Worm (Caenorhabditis elegans) whole organism, mixed stage, embryonic: ENCODE data around the gene F20B6.10.

Source experiments
- M03D4.4 ChIP-seq: sonication (generic microtip); optimal IDR thresholded peaks from 2 replicates; lab custom pipeline; 2017; ENCODE audit warnings: mild to moderate bottlenecking, missing genetic modification characterization, missing compliant biosample characterization
- bed-3 ChIP-seq: fragments of 200-800 bp; sonication (Bioruptor generic); optimal IDR thresholded peaks from 3 replicates; lab custom pipeline; 2018; ENCODE audit warnings: mild to moderate bottlenecking, missing genetic modification characterization, moderate library complexity, missing compliant biosample characterization
- blmp-1 ChIP-seq: fragments of 150-350 bp; optimal IDR thresholded peaks from 2 replicates; lab custom pipeline; 2014; ENCODE audit warnings: missing biosample characterization, missing genetic modification characterization
- ceh-39 ChIP-seq: fragments of 150-350 bp; optimal IDR thresholded peaks from 2 replicates; lab custom pipeline; 2014; ENCODE audit warnings: missing biosample characterization, missing genetic modification characterization
- ceh-43 ChIP-seq: fragments of 200-800 bp; sonication (Bioruptor generic); optimal IDR thresholded peaks from 2 replicates; lab custom pipeline; 2018; ENCODE audit warnings: mild to moderate bottlenecking, missing genetic modification characterization, moderate library complexity, missing compliant biosample characterization
- ceh-83 ChIP-seq: fragments of 200-800 bp; sonication (Bioruptor generic); optimal IDR thresholded peaks from 2 replicates; lab custom pipeline; 2018; ENCODE audit warnings: mild to moderate bottlenecking, missing genetic modification characterization, missing compliant biosample characterization
- ces-1 ChIP-seq: fragments of 150-350 bp; optimal IDR thresholded peaks from 2 replicates; lab custom pipeline; 2014; ENCODE audit warnings: missing biosample characterization, missing genetic modification reagents, missing genetic modification characterization
- cnd-1 ChIP-seq: fragments of 200-800 bp; sonication (Bioruptor generic); optimal IDR thresholded peaks from 2 replicates; lab custom pipeline; 2018; ENCODE audit warnings: mild to moderate bottlenecking, missing genetic modification characterization, missing compliant biosample characterization
- drap-1 ChIP-seq: fragments of 200-800 bp; sonication (Bioruptor generic); optimal IDR thresholded peaks from 3 replicates; lab custom pipeline; 2018; ENCODE audit warnings: mild to moderate bottlenecking, missing genetic modification characterization, missing compliant biosample characterization
- elt-1 ChIP-seq: sonication (generic microtip); optimal IDR thresholded peaks from 2 replicates; lab custom pipeline; 2017; ENCODE audit warnings: missing genetic modification characterization, mild to moderate bottlenecking, missing compliant biosample characterization, antibody characterized with exemption, moderate library complexity, borderline replicate concordance; ENCODE audit not compliant: insufficient read depth
- elt-3 ChIP-seq: fragments of 150-350 bp; optimal IDR thresholded peaks from 2 replicates; lab custom pipeline; 2014; ENCODE audit warnings: missing biosample characterization, missing genetic modification characterization
- flh-1 ChIP-seq: fragments of 200-800 bp; sonication (Bioruptor generic); optimal IDR thresholded peaks from 2 replicates; lab custom pipeline; 2018; ENCODE audit warnings: mild to moderate bottlenecking, missing genetic modification characterization, moderate library complexity, missing compliant biosample characterization
- ham-2 ChIP-seq: fragments of 200-800 bp; sonication (Bioruptor generic); optimal IDR thresholded peaks from 2 replicates; lab custom pipeline; 2018; ENCODE audit warnings: mild to moderate bottlenecking, missing genetic modification characterization, missing compliant biosample characterization
- hlh-1 ChIP-seq: fragments of 150-350 bp; optimal IDR thresholded peaks from 2 replicates; lab custom pipeline; 2014; ENCODE audit warnings: missing biosample characterization, missing genetic modification reagents, missing genetic modification characterization
- lin-13 ChIP-seq: fragments of 150-350 bp; optimal IDR thresholded peaks from 2 replicates; lab custom pipeline; 2014; ENCODE audit warnings: missing biosample characterization, missing genetic modification characterization
- lin-32 ChIP-seq: fragments of 200-800 bp; sonication (Bioruptor generic); optimal IDR thresholded peaks from 2 replicates; lab custom pipeline; 2018; ENCODE audit warnings: mild to moderate bottlenecking, missing genetic modification characterization, missing compliant biosample characterization
- lsy-2 ChIP-seq: fragments of 150-350 bp; optimal IDR thresholded peaks from 2 replicates; lab custom pipeline; 2014; ENCODE audit warnings: missing biosample characterization, missing genetic modification characterization
- mab-5 ChIP-seq: fragments of 150-350 bp; optimal IDR thresholded peaks from 2 replicates; lab custom pipeline; 2014; ENCODE audit warnings: missing biosample characterization, missing genetic modification characterization
- mep-1 ChIP-seq: fragments of 150-350 bp; optimal IDR thresholded peaks from 2 replicates; lab custom pipeline; 2017; ENCODE audit warnings: missing biosample characterization, missing genetic modification reagents, missing genetic modification characterization, inconsistent platforms
- mls-2 ChIP-seq: sonication (generic microtip); optimal IDR thresholded peaks from 2 replicates; lab custom pipeline; 2016; ENCODE audit warnings: mild to moderate bottlenecking, missing genetic modification characterization, moderate library complexity, missing compliant biosample characterization
- nhr-12 ChIP-seq: fragments of 150-350 bp; optimal IDR thresholded peaks from 2 replicates; lab custom pipeline; 2014; ENCODE audit warnings: missing biosample characterization, missing genetic modification characterization
- nhr-2 ChIP-seq: fragments of 150-350 bp; optimal IDR thresholded peaks from 2 replicates; lab custom pipeline; 2014; ENCODE audit warnings: missing biosample characterization, missing genetic modification characterization
- nhr-237 ChIP-seq: fragments of 150-350 bp; optimal IDR thresholded peaks from 2 replicates; lab custom pipeline; 2014; ENCODE audit warnings: missing biosample characterization, missing genetic modification characterization
- nhr-28 ChIP-seq: fragments of 150-350 bp; optimal IDR thresholded peaks from 2 replicates; lab custom pipeline; 2014; ENCODE audit warnings: missing biosample characterization, missing genetic modification characterization
- nhr-76 ChIP-seq: sonication (generic microtip); optimal IDR thresholded peaks from 2 replicates; lab custom pipeline; 2017; ENCODE audit warnings: missing biosample characterization, missing genetic modification characterization
- pha-4 ChIP-seq: fragments of 150-350 bp; optimal IDR thresholded peaks from 2 replicates; lab custom pipeline; 2018; ENCODE audit warnings: missing biosample characterization, missing genetic modification reagents, missing genetic modification characterization
- sem-2 ChIP-seq: fragments of 200-800 bp; sonication (Bioruptor generic); optimal IDR thresholded peaks from 2 replicates; lab custom pipeline; 2018; ENCODE audit warnings: mild to moderate bottlenecking, missing genetic modification characterization, missing compliant biosample characterization
- snpc-4 ChIP-seq: fragments of 150-350 bp; optimal IDR thresholded peaks from 2 replicates; lab custom pipeline; 2014; ENCODE audit warnings: missing biosample characterization, missing genetic modification characterization
- sptf-1 ChIP-seq: sonication (generic microtip); optimal IDR thresholded peaks from 2 replicates; lab custom pipeline; 2017; ENCODE audit warnings: mild to moderate bottlenecking, missing genetic modification characterization, moderate library complexity, missing compliant biosample characterization
- tbx-8 ChIP-seq: fragments of 200-800 bp; sonication (Bioruptor generic); optimal IDR thresholded peaks from 2 replicates; lab custom pipeline; 2018; ENCODE audit warnings: mild to moderate bottlenecking, missing genetic modification characterization, moderate library complexity, missing compliant biosample characterization
- unc-120 ChIP-seq: sonication (generic microtip); optimal IDR thresholded peaks from 2 replicates; lab custom pipeline; 2017; ENCODE audit warnings: missing genetic modification characterization, missing compliant biosample characterization; ENCODE audit not compliant: poor library complexity, severe bottlenecking
- unc-39 ChIP-seq: fragments of 150-350 bp; optimal IDR thresholded peaks from 2 replicates; lab custom pipeline; 2014; ENCODE audit warnings: missing biosample characterization, missing genetic modification characterization
- unc-62 ChIP-seq: fragments of 150-350 bp; optimal IDR thresholded peaks from 2 replicates; lab custom pipeline; 2014; ENCODE audit warnings: missing biosample characterization, missing genetic modification reagents, missing genetic modification characterization
- zip-8 ChIP-seq: fragments of 150-350 bp; optimal IDR thresholded peaks from 2 replicates; lab custom pipeline; 2014; ENCODE audit warnings: missing biosample characterization, missing genetic modification characterization
- ztf-11 ChIP-seq: fragments of 150-350 bp; optimal IDR thresholded peaks from 2 replicates; lab custom pipeline; 2014; ENCODE audit warnings: missing biosample characterization, missing genetic modification characterization

Gene F20B6.10

ce11 chrX:4245124-4245523 is 28.1 kb upstream of the F20B6.10 start:
- TF ChIP-seq ham-2 (GFP tag; lab: Kevin White, UChicago) (no peak), mls-2 (tag; lab: Kevin White, UChicago) (no peak), lin-32 (GFP tag; lab: Kevin White, UChicago) (no peak), nhr-12 (tag; lab: Kevin White, UChicago) (no peak), ces-1 (GFP tag; lab: Kevin White, UChicago) (no peak)
- TF ChIP-seq, all 35 proteins: peak for 0

ce11 chrX:4244489-4245123 is 27.6 kb upstream of the F20B6.10 start:
- no peak for TF ChIP-seq sem-2 (GFP tag; lab: Kevin White, UChicago)
- TF ChIP-seq ces-1 (GFP tag; lab: Kevin White, UChicago), result no peak
- TF ChIP-seq lsy-2 (tag; lab: Kevin White, UChicago), result no peak
- no peak for TF ChIP-seq nhr-237 (tag; lab: Kevin White, UChicago)
- TF ChIP-seq flh-1, result no peak
- no peak for TF ChIP-seq unc-39 (tag; lab: Kevin White, UChicago)
- TF ChIP-seq hlh-1 (tag; lab: Kevin White, UChicago), result no peak
- TF ChIP-seq pha-4 (tag; lab: Kevin White, UChicago), result no peak
- TF ChIP-seq ceh-83 (GFP tag; lab: Kevin White, UChicago), result no peak
- TF ChIP-seq lin-32 (GFP tag; lab: Kevin White, UChicago), result no peak
- TF ChIP-seq mls-2 (tag; lab: Kevin White, UChicago), result no peak
- TF ChIP-seq nhr-28 (tag; lab: Kevin White, UChicago), result no peak
- TF ChIP-seq elt-1 (tag; lab: Kevin White, UChicago), result no peak
- TF ChIP-seq snpc-4, result no peak
- TF ChIP-seq unc-120 (tag; lab: Kevin White, UChicago), result no peak
- no peak for TF ChIP-seq unc-62 (GFP tag; lab: Kevin White, UChicago)
- TF ChIP-seq ham-2 (GFP tag; lab: Kevin White, UChicago), result no peak

ce11 chrX:4238971-4239370 is 22.0 kb upstream of the F20B6.10 start:
- peak; percentile 80 for TF ChIP-seq ces-1 (GFP tag; lab: Kevin White, UChicago)
- no peak for TF ChIP-seq nhr-76

ce11 chrX:4235752-4236151 is 18.8 kb upstream of the F20B6.10 start, which contains the start of gene rab-37:
Gene rab-37, minus strand, starts transcription at chrX:4235852.
- TF ChIP-seq tbx-8, result no peak
- TF ChIP-seq nhr-12 (tag; lab: Kevin White, UChicago), result no peak
- no peak for TF ChIP-seq ceh-39
- TF ChIP-seq cnd-1 (tag; lab: Kevin White, UChicago), result no peak
- no peak for TF ChIP-seq ceh-83 (GFP tag; lab: Kevin White, UChicago)
- TF ChIP-seq nhr-2, result no peak
- TF ChIP-seq zip-8 (tag; lab: Kevin White, UChicago), result no peak

- TF ChIP-seq drap-1 (no peak), bed-3 (GFP tag; lab: Kevin White, UChicago) (no peak), sem-2 (GFP tag; lab: Kevin White, UChicago) (no peak), ceh-39 (peak; percentile 12), M03D4.4 (tag; lab: Kevin White, UChicago) (no peak), sptf-1 (tag; lab: Kevin White, UChicago) (no peak), nhr-237 (tag; lab: Kevin White, UChicago) (no peak), unc-39 (tag; lab: Kevin White, UChicago) (no peak), pha-4 (tag; lab: Kevin White, UChicago) (peak; percentile 55), nhr-2 (no peak), zip-8 (tag; lab: Kevin White, UChicago) (no peak), lin-32 (GFP tag; lab: Kevin White, UChicago) (no peak), blmp-1 (tag; lab: Kevin White, UChicago) (no peak), hlh-1 (tag; lab: Kevin White, UChicago) (peak; percentile 26), ztf-11 (no peak), lsy-2 (tag; lab: Kevin White, UChicago) (no peak), mep-1 (tag; lab: Kevin White, UChicago) (no peak), elt-3 (tag; lab: Kevin White, UChicago) (no peak), ceh-83 (GFP tag; lab: Kevin White, UChicago) (no peak), unc-62 (GFP tag; lab: Kevin White, UChicago) (peak; percentile 32), snpc-4 (no peak), nhr-12 (tag; lab: Kevin White, UChicago) (no peak), nhr-28 (tag; lab: Kevin White, UChicago) (no peak), ham-2 (GFP tag; lab: Kevin White, UChicago) (peak; percentile 100), mab-5 (no peak), ces-1 (GFP tag; lab: Kevin White, UChicago) (peak; percentile 72), ceh-43 (no peak), tbx-8 (no peak), nhr-76 (no peak), flh-1 (no peak), elt-1 (tag; lab: Kevin White, UChicago) (no peak), mls-2 (tag; lab: Kevin White, UChicago) (peak; percentile 32), lin-13 (tag; lab: Kevin White, UChicago) (peak; percentile 54), cnd-1 (tag; lab: Kevin White, UChicago) (peak; percentile 26), unc-120 (tag; lab: Kevin White, UChicago) (peak; percentile 61)
- TF ChIP-seq, all 35 proteins: peak for 10
Measured at ce11 chrX:4222779-4223387, 5.9 kb upstream of the F20B6.10 start.
